Fruit fly (Drosophila melanogaster) S2 (cell line): Measurements from ENCODE around the gene Iris.
A peak's percentile ranks its signal among the peaks of the same experiment; 100 is the strongest.

ENCODE experiments used
- CG8478 ChIP-seq: fragments of >200 bp; optimal IDR thresholded peaks from 2 replicates; lab custom pipeline; 2018
- CTCF ChIP-seq, 2 experiments: fragments of >200 bp; optimal IDR thresholded peaks; 2 replicates each; lab custom pipeline; 2018

Gene Iris

DNA sequence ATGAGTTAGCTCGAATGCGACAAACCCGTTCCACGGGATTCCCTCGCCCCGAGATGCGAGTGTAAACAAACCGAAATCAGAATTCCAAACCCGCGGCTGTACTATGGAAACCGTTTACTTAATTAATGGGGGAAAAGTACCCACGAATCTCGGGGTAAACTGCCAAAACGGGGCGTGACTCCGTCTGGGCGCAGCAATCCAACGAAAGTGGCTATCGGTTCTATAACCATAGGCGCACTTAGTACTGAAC, 11.3 kb downstream of the Iris start:
- TF ChIP-seq CG8478 (lab: Kevin White, UChicago) (no peak), CTCF (optimal IDR thresholded peaks at IDR 0.05; lab: Kevin White, UChicago) (no peak)

- no peak for TF ChIP-seq CG8478 (lab: Kevin White, UChicago)
- TF ChIP-seq CTCF (optimal IDR thresholded peaks at IDR 0.05; lab: Kevin White, UChicago), result no peak
Observed at dm6 chr2L:1121942-1122710, 11.8 kb downstream of the Iris start.

DNA sequence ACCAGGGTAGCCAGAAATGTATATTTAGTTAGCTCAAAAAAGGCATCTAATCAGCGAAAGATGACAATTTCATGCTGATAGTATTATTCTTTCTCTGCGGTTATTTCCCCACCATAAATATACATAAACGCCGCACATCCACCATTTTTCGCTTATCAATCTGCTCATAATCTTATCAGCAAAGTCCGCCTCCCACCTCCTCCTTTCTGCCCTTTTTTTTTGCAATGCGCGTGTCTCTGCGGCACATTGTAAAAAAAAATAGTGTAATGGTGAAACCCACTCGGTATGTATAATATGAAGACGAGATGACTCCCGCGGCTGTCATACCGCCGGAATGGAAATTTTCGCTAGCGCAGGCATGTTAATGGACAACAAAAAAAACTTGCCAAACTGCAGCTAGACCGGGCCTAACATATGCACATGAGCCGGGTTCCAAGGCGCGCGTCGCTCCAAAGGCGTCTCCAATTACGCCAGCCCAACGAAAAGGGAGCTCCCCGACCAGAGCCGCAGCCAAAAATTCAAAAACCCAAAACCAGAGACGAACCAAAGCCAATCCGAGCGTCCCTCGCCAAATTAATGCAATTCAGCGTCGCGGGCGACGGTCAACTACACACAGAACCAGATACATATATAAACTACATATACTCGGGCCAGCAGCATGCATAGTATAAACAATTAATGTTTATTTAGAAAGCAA, 13.5 kb downstream of the Iris start:
- TF ChIP-seq CG8478 (lab: Kevin White, UChicago) (no peak), CTCF (optimal IDR thresholded peaks at IDR 0.05; lab: Kevin White, UChicago) (no peak)

DNA sequence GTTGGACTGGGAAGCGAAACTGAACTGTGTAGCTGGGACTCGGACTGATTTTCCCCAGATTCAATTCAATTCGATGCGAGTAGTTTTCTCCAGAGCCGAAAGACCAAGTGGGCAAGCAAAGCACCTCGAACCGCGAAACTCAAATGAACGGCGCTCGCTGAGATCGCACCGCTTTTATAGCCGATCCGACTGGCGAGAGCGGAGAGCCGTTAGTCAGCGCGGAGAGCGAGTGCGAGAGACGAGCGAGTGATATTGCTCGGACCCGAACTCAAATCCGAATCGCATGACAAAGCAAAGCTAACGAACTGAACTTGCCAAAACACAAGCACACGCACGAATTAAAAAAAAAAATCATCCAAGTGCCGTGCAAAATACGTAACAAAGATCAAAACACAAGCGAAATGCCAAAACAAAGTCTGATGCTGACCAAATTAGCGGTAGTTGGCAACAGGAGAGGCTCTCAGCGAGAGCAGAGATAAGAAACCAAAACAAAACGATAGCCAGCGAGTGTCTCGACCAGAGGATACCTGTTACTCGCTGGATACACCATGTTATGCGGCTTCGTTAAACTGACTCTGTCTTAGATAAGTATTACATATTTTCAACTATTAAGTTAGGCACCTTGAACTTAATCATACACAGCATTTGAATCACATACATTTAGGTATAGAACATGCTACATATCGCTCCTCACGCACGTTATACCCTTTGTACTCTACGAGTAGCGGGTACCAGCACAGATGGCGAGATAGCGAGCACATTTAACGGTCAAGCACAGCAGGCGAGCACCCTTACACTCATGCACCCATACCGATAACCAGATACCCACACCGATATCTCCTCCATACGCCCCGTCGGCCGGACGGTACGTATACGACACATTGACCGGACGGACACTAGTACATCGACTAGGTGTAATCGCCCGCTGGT, 14.8 kb downstream of the Iris start:
- no peak for TF ChIP-seq CTCF (optimal IDR thresholded peaks at IDR 0.05; lab: Kevin White, UChicago)
- TF ChIP-seq CG8478 (lab: Kevin White, UChicago), result no peak

- TF ChIP-seq CTCF (optimal IDR thresholded peaks at IDR 0.05; lab: Kevin White, UChicago) (peak; percentile 11 to 51), CG8478 (lab: Kevin White, UChicago) (no peak)
Observed at dm6 chr2L:1118149-1118548, 15.7 kb downstream of the Iris start.

- TF ChIP-seq CG8478 (lab: Kevin White, UChicago), result no peak
- no peak for TF ChIP-seq CTCF (optimal IDR thresholded peaks at IDR 0.05; lab: Kevin White, UChicago)
Observed at dm6 chr2L:1116661-1117322, 17.1 kb downstream of the Iris start.

dm6 chr2L:1114230-1114629, 19.7 kb downstream of the Iris start:
- TF ChIP-seq CG8478 (lab: Kevin White, UChicago) (no peak), CTCF (optimal IDR thresholded peaks at IDR 0.05; lab: Kevin White, UChicago) (no peak)

DNA sequence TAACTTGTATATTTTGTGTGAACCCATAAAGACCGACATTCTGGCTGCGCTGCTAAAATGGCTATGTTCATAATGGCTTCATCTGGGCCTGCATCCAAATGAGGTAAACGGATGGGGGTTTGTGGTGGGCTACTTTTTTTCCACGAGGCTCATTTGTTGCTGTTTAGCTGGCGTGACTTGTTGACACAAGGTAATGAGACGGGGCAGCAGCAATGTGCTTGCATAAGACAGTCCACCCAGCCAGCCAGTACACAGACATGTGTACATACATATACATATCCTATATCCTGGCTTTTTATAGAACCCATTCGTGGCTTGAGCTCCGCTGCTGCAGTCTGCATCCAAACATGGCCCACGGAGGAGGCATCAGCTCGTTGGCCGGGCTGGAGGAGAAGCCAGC, 21.3 kb downstream of the Iris start, which contains the start of gene CG14340:
Gene CG14340, plus strand, starts transcription at position 301 of the 400 bp plus-strand sequence.
- TF ChIP-seq CG8478 (lab: Kevin White, UChicago) (no peak), CTCF (optimal IDR thresholded peaks at IDR 0.05; lab: Kevin White, UChicago) (no peak)

DNA sequence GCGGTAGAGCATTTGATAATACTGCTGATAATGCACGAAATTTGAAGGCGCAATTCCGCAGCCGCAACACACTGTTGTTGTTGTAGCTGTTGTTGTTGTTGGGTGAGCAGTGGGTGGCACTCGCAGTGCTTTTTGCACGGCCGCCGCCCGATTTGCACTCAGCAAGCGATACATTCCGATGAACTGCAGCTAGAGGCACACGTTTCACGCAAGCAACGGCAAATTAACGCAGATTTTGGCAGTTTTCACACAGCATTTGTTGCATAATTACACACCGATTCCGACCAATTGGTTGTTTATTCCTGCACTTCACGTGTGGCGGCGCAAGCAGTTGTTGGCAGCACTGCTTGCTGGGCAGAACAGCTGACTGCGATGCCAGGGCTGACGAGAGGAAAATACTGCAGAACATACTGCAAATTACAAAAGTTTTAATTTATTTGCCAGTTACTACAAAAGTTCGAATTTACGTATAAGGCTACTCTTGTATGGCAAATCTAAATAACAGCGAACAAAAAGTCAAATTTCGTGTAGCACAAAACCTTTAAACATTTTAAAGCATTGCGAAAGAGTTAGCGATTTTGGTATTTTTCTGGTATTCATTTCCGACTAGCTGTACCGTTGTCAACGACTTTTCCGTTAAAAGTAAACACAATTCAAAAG, 25.7 kb downstream of the Iris start, which contains the start of the genes PolrMT and CG14339:
Gene PolrMT, minus strand, starts transcription at position 345 of the 660 bp plus-strand sequence.
Gene CG14339, plus strand, starts transcription at position 512 of the 660 bp plus-strand sequence.
- TF ChIP-seq CG8478 (lab: Kevin White, UChicago), result no peak
- peak in 1 of 2 experiments; percentile 18 for TF ChIP-seq CTCF (optimal IDR thresholded peaks at IDR 0.05; lab: Kevin White, UChicago)

DNA sequence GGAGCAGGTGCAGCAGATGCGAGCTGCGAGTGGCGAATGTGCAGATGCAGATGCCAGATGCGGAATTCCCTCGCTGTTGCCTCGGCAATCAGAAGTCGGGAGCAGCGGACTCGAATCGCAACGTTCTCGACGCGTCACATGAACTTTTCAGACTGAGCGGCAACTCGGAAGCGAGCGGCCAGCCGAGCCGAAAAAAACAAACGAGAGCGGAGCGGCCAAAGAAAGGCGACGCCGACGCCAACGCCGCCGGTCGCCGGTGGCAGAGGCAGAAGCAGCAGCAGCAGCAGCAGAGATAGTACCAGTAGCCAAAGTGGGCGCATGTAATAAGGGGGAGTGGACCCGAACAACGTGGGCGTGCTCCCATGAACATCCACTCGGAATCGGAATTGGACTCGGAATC, 31.5 kb downstream of the Iris start, which contains the start of gene CG4629:
Gene CG4629, minus strand, starts transcription at position 156 of the 400 bp plus-strand sequence.
- TF ChIP-seq CG8478 (lab: Kevin White, UChicago), result no peak
- TF ChIP-seq CTCF (optimal IDR thresholded peaks at IDR 0.05; lab: Kevin White, UChicago), result no peak

dm6 chr2L:1095450-1095849, 38.4 kb downstream of the Iris start:
- TF ChIP-seq CG8478 (lab: Kevin White, UChicago) (no peak), CTCF (optimal IDR thresholded peaks at IDR 0.05; lab: Kevin White, UChicago) (no peak)

DNA sequence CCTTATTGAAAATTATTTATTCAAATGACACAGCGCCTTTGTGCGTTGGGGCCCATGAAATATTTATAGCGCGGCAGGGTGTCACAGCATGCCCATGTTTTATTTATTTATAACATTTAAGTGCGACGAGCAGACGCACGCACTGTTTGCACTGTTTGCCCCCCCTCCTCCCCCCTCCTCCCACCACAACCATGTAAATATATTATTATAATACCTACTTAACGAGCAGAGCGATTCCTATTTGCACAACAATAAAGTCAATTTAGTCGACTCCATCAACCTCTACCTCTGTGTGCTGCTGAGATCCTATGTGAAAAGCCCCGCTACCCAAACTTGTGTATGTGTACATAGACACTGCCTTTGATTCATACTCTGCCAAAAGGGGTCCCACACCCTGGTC, 39.2 kb downstream of the Iris start:
- TF ChIP-seq CTCF (optimal IDR thresholded peaks at IDR 0.05; lab: Kevin White, UChicago) (no peak), CG8478 (lab: Kevin White, UChicago) (no peak)

DNA sequence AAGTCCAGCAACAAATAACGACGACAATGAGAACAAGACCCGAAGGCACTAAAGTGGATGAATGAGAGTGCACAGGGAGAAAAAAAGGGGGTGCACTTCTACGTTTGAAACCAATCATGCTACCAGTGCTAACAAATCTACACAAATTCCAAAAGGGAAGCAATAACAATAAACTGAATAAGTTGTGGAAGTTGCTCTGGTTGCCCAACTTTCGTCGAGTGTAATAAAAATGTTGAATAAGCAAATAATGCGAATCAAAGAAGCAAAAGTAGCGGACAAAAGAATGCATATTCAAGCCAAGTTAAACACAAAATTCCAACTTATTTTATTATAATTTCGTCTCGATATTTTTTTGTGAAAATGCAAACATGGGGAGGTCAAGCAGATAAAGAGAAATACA, 42.2 kb downstream of the Iris start:
- TF ChIP-seq CG8478 (lab: Kevin White, UChicago) (no peak), CTCF (optimal IDR thresholded peaks at IDR 0.05; lab: Kevin White, UChicago) (no peak)
